Fruit fly (Drosophila melanogaster) whole organism, pupa: ENCODE measurements around the gene cno.

Experiments used
- CG12605 ChIP-seq: fragments of 200-800 bp; sonication (Bioruptor generic); IDR thresholded peaks from 2 replicates; pipeline ENCODE4 v1.3.6; 2022; ENCODE audit warnings: missing biosample characterization, missing genetic modification characterization
- CG14655 ChIP-seq: fragments of 200-800 bp; sonication (Bioruptor generic); optimal IDR thresholded peaks from 3 replicates; lab custom pipeline; 2017; ENCODE audit warnings: mild to moderate bottlenecking, missing biosample characterization, missing genetic modification reagents, missing genetic modification characterization
- CG15710 ChIP-seq: fragments of 200-800 bp; sonication (Bioruptor generic); optimal IDR thresholded peaks from 2 replicates; lab custom pipeline; 2018; ENCODE audit warnings: missing biosample characterization, mild to moderate bottlenecking, missing genetic modification characterization, moderate library complexity
- CG4496 ChIP-seq: fragments of 200-800 bp; sonication (Bioruptor generic); IDR thresholded peaks from 3 replicates; pipeline ENCODE4 v1.3.6; 2022; ENCODE audit warnings: missing biosample characterization, missing genetic modification characterization
- Pif1A ChIP-seq: fragments of 200-800 bp; sonication (Bioruptor generic); optimal IDR thresholded peaks from 3 replicates; lab custom pipeline; 2016; ENCODE audit warnings: missing biosample characterization, missing genetic modification characterization

dm6 chr3R:5252853-5253252 is 35.6 kb upstream of the cno start, which contains the start of gene CG1113:
- TF ChIP-seq CG14655 = no peak
- no peak for TF ChIP-seq CG4496 (GFP tag; lab: Robert Waterston, UW)
- no peak for TF ChIP-seq Pif1A (GFP tag; lab: Kevin White, UChicago)
- TF ChIP-seq CG12605 (GFP tag; lab: Robert Waterston, UW) = no peak
- no peak for TF ChIP-seq CG15710 (tag; lab: Kevin White, UChicago)
